Fruit fly (Drosophila melanogaster) whole organism, embryonic: ENCODE results near the gene gw.

Experiments used
- Atf6 ChIP-seq: fragments of 200-800 bp; sonication (Bioruptor generic); IDR thresholded peaks from 2 replicates; pipeline ENCODE4 v1.3.6; 2022; ENCODE audit warnings: missing biosample characterization, missing genetic modification characterization
- Bgb ChIP-seq: fragments of 200-800 bp; sonication (Bioruptor generic); IDR thresholded peaks from 2 replicates; pipeline ENCODE4 v1.3.6; 2022; ENCODE audit warnings: missing biosample characterization, missing genetic modification characterization; ENCODE audit not compliant: partially characterized antibody
- C15 ChIP-seq: fragments of 200-800 bp; sonication (Bioruptor generic); IDR thresholded peaks from 3 replicates; pipeline ENCODE4 v1.3.6; 2022; ENCODE audit warnings: missing biosample characterization, missing genetic modification characterization
- CG12219 ChIP-seq: fragments of 200-800 bp; sonication (Bioruptor generic); optimal IDR thresholded peaks from 3 replicates; lab custom pipeline; 2018; ENCODE audit warnings: missing biosample characterization, mild to moderate bottlenecking, missing genetic modification characterization
- CG13624 ChIP-seq: fragments of 200-800 bp; sonication (Bioruptor generic); optimal IDR thresholded peaks from 2 replicates; lab custom pipeline; 2016; ENCODE audit warnings: missing biosample characterization, missing genetic modification characterization
- CG1529 ChIP-seq: fragments of 200-800 bp; sonication (Bioruptor generic); optimal IDR thresholded peaks from 3 replicates; lab custom pipeline; 2018; ENCODE audit warnings: missing biosample characterization, missing genetic modification characterization
- CG16813 ChIP-seq: fragments of 200-800 bp; sonication (Bioruptor generic); IDR thresholded peaks from 3 replicates; pipeline ENCODE4 v1.3.6; 2022; ENCODE audit warnings: missing biosample characterization, missing genetic modification characterization; ENCODE audit not compliant: partially characterized antibody
- CG17359 ChIP-seq: fragments of 200-800 bp; sonication (Bioruptor generic); optimal IDR thresholded peaks from 3 replicates; lab custom pipeline; 2018; ENCODE audit warnings: missing biosample characterization, mild to moderate bottlenecking, missing genetic modification characterization, moderate library complexity
- CG17568 ChIP-seq: fragments of 200-800 bp; sonication (Bioruptor generic); optimal IDR thresholded peaks from 2 replicates; lab custom pipeline; 2018; ENCODE audit warnings: missing biosample characterization, mild to moderate bottlenecking, missing genetic modification characterization, moderate library complexity
- CG17829 ChIP-seq: fragments of 200-800 bp; optimal IDR thresholded peaks from 2 replicates; lab custom pipeline; 2019; ENCODE audit warnings: missing biosample characterization, mild to moderate bottlenecking, missing genetic modification characterization, moderate library complexity
- CG18262 ChIP-seq: fragments of 200-800 bp; optimal IDR thresholded peaks from 3 replicates; lab custom pipeline; 2019; ENCODE audit warnings: missing biosample characterization, mild to moderate bottlenecking, missing genetic modification characterization, moderate library complexity
- CG2202 ChIP-seq: fragments of 200-800 bp; sonication (Bioruptor generic); optimal IDR thresholded peaks from 2 replicates; lab custom pipeline; 2018; ENCODE audit warnings: missing biosample characterization, mild to moderate bottlenecking, missing genetic modification characterization
- CG30431 ChIP-seq: fragments of 200-800 bp; sonication (Bioruptor generic); optimal IDR thresholded peaks from 2 replicates; lab custom pipeline; 2017; ENCODE audit warnings: missing biosample characterization, missing genetic modification characterization
- CG4820 ChIP-seq: fragments of 200-800 bp; sonication (Bioruptor generic); optimal IDR thresholded peaks from 3 replicates; lab custom pipeline; 2016; ENCODE audit warnings: missing biosample characterization, missing genetic modification characterization
- CG6254 ChIP-seq: fragments of 200-800 bp; sonication (Bioruptor generic); optimal IDR thresholded peaks from 3 replicates; lab custom pipeline; 2017; ENCODE audit warnings: mild to moderate bottlenecking, missing biosample characterization, missing genetic modification reagents, missing genetic modification characterization
- CG7745 ChIP-seq: fragments of 200-800 bp; sonication (Bioruptor generic); optimal IDR thresholded peaks from 2 replicates; lab custom pipeline; 2018; ENCODE audit warnings: missing biosample characterization, mild to moderate bottlenecking, missing genetic modification characterization, moderate library complexity
- CG7786 ChIP-seq: fragments of 200-800 bp; sonication (Bioruptor generic); optimal IDR thresholded peaks from 2 replicates; lab custom pipeline; 2016; ENCODE audit warnings: missing biosample characterization, missing genetic modification characterization
- CG7987 ChIP-seq: fragments of 200-800 bp; sonication (Bioruptor generic); optimal IDR thresholded peaks from 2 replicates; lab custom pipeline; 2018; ENCODE audit warnings: missing biosample characterization, mild to moderate bottlenecking, missing genetic modification characterization, moderate library complexity
- CG9817 ChIP-seq: fragments of 200-800 bp; sonication (Bioruptor generic); optimal IDR thresholded peaks from 2 replicates; lab custom pipeline; 2018; ENCODE audit warnings: missing biosample characterization, mild to moderate bottlenecking, missing genetic modification characterization, moderate library complexity
- CG9876 ChIP-seq: fragments of 200-800 bp; sonication (Bioruptor generic); optimal IDR thresholded peaks from 2 replicates; lab custom pipeline; 2016; ENCODE audit warnings: missing biosample characterization, missing genetic modification characterization
- Deaf1 ChIP-seq: fragments of 200-800 bp; optimal IDR thresholded peaks from 3 replicates; lab custom pipeline; 2019; ENCODE audit warnings: missing biosample characterization, mild to moderate bottlenecking, missing genetic modification characterization, moderate library complexity
- Doc3 ChIP-seq: fragments of 200-800 bp; sonication (Bioruptor generic); IDR thresholded peaks from 3 replicates; pipeline ENCODE4 v1.3.6; 2022; ENCODE audit warnings: missing biosample characterization, missing genetic modification characterization; ENCODE audit not compliant: partially characterized antibody
- Ets97D ChIP-seq: fragments of 200-800 bp; sonication (Bioruptor generic); optimal IDR thresholded peaks from 3 replicates; lab custom pipeline; 2016; ENCODE audit warnings: missing biosample characterization, missing genetic modification characterization
- Hey ChIP-seq: fragments of 200-800 bp; sonication (Bioruptor generic); optimal IDR thresholded peaks from 3 replicates; lab custom pipeline; 2018; ENCODE audit warnings: missing biosample characterization, mild to moderate bottlenecking, missing genetic modification characterization
- Hmx ChIP-seq: fragments of 200-800 bp; sonication (Bioruptor generic); optimal IDR thresholded peaks from 2 replicates; lab custom pipeline; 2016; ENCODE audit warnings: missing biosample characterization, missing genetic modification characterization
- Jarid2 ChIP-seq: fragments of 200-800 bp; sonication (Bioruptor generic); optimal IDR thresholded peaks from 3 replicates; lab custom pipeline; 2017; ENCODE audit warnings: mild to moderate bottlenecking, missing biosample characterization, missing genetic modification reagents, missing genetic modification characterization
- NfI ChIP-seq: fragments of 200-800 bp; sonication (Bioruptor generic); optimal IDR thresholded peaks from 3 replicates; lab custom pipeline; 2018; ENCODE audit warnings: missing biosample characterization, mild to moderate bottlenecking, missing genetic modification characterization, moderate library complexity
- Ptx1 ChIP-seq: fragments of 200-800 bp; sonication (Bioruptor generic); IDR thresholded peaks from 2 replicates; pipeline ENCODE4 v1.3.6; 2022; ENCODE audit warnings: missing biosample characterization, missing genetic modification characterization
- Rx ChIP-seq: fragments of 200-800 bp; sonication (Bioruptor generic); IDR thresholded peaks from 2 replicates; pipeline ENCODE4 v1.3.6; 2022; ENCODE audit warnings: missing biosample characterization, missing genetic modification characterization
- Sox100B ChIP-seq: fragments of 200-800 bp; sonication (Bioruptor generic); optimal IDR thresholded peaks from 3 replicates; lab custom pipeline; 2018; ENCODE audit warnings: missing biosample characterization, mild to moderate bottlenecking, missing genetic modification characterization
- amos ChIP-seq: fragments of 200-800 bp; sonication (Bioruptor generic); IDR thresholded peaks from 2 replicates; pipeline ENCODE4 v1.3.6; 2022; ENCODE audit warnings: missing biosample characterization, missing genetic modification characterization; ENCODE audit not compliant: partially characterized antibody
- danr ChIP-seq: fragments of 200-800 bp; sonication (Bioruptor generic); IDR thresholded peaks from 2 replicates; pipeline ENCODE4 v1.3.6; 2022; ENCODE audit warnings: missing biosample characterization, missing genetic modification characterization
- exex ChIP-seq: fragments of 200-800 bp; sonication (Bioruptor generic); optimal IDR thresholded peaks from 4 replicates; lab custom pipeline; 2018; ENCODE audit warnings: missing biosample characterization, mild to moderate bottlenecking, missing genetic modification characterization, moderate library complexity
- fd96Cb ChIP-seq: fragments of 200-800 bp; sonication (Bioruptor generic); optimal IDR thresholded peaks from 2 replicates; lab custom pipeline; 2018; ENCODE audit warnings: missing biosample characterization, mild to moderate bottlenecking, missing genetic modification characterization, moderate library complexity
- gcm2 ChIP-seq: fragments of 200-800 bp; sonication (Bioruptor generic); optimal IDR thresholded peaks from 2 replicates; lab custom pipeline; 2016; ENCODE audit warnings: missing biosample characterization, missing genetic modification characterization
- hbn ChIP-seq: fragments of 200-800 bp; sonication (Bioruptor generic); IDR thresholded peaks from 2 replicates; pipeline ENCODE4 v1.3.6; 2022; ENCODE audit warnings: missing biosample characterization, missing genetic modification characterization; ENCODE audit not compliant: partially characterized antibody
- insv ChIP-seq, 2 experiments: fragments of 200-800 bp; sonication (Bioruptor generic); optimal IDR thresholded peaks; 3 replicates each; lab custom pipeline; 2016 to 2018; ENCODE audit warnings: missing biosample characterization in 2 of 2, missing genetic modification characterization in 2 of 2
- inv ChIP-seq: fragments of 200-800 bp; sonication (Bioruptor generic); IDR thresholded peaks from 2 replicates; pipeline ENCODE4 v1.3.6; 2022; ENCODE audit warnings: missing biosample characterization, missing genetic modification characterization; ENCODE audit not compliant: partially characterized antibody
- nerfin-2 ChIP-seq: fragments of 200-800 bp; sonication (Bioruptor generic); IDR thresholded peaks from 2 replicates; pipeline ENCODE4 v1.3.6; 2022; ENCODE audit warnings: missing biosample characterization, missing genetic modification characterization; ENCODE audit not compliant: partially characterized antibody
- pan ChIP-seq, 4 experiments: fragments of >200 bp in 3 of 4; fragments of 200-800 bp in 1 of 4; sonication (Bioruptor generic) in 1 of 4; optimal IDR thresholded peaks in 3 of 4; IDR thresholded peaks in 1 of 4; 2 replicates each; pipeline versions ENCODE4 v1.3.6 to Lab custom; 2017 to 2022; ENCODE audit warnings: missing biosample characterization in 2 of 4, missing genetic modification characterization in 2 of 4, mixed read lengths in 1 of 4
- pho ChIP-seq: fragments of 200-800 bp; sonication (Bioruptor generic); optimal IDR thresholded peaks from 2 replicates; lab custom pipeline; 2016; ENCODE audit warnings: missing biosample characterization, missing genetic modification characterization
- pnt ChIP-seq: fragments of 200-800 bp; sonication (Bioruptor generic); optimal IDR thresholded peaks from 3 replicates; lab custom pipeline; 2016; ENCODE audit warnings: missing biosample characterization, missing genetic modification characterization
- row ChIP-seq: fragments of 200-800 bp; sonication (Bioruptor generic); IDR thresholded peaks from 3 replicates; pipeline ENCODE4 v1.3.6; 2022; ENCODE audit warnings: missing biosample characterization, missing genetic modification characterization
- salm ChIP-seq: fragments of 200-800 bp; sonication (Bioruptor generic); optimal IDR thresholded peaks from 2 replicates; lab custom pipeline; 2018; ENCODE audit warnings: missing biosample characterization, mild to moderate bottlenecking, missing genetic modification characterization
- sim ChIP-seq: fragments of 200-800 bp; sonication (Bioruptor generic); IDR thresholded peaks from 2 replicates; pipeline ENCODE4 v1.3.6; 2022; ENCODE audit warnings: missing biosample characterization, missing genetic modification characterization
- so ChIP-seq: fragments of 200-800 bp; sonication (Bioruptor generic); IDR thresholded peaks from 3 replicates; pipeline ENCODE4 v1.3.6; 2022; ENCODE audit warnings: missing biosample characterization, missing genetic modification characterization
- twi ChIP-seq: fragments of 200-800 bp; optimal IDR thresholded peaks from 2 replicates; lab custom pipeline; 2019; ENCODE audit warnings: missing biosample characterization, mild to moderate bottlenecking, missing genetic modification characterization, moderate library complexity
- vnd ChIP-seq: fragments of 200-800 bp; sonication (Bioruptor generic); IDR thresholded peaks from 3 replicates; pipeline ENCODE4 v1.3.6; 2022; ENCODE audit warnings: missing biosample characterization, missing genetic modification characterization; ENCODE audit not compliant: partially characterized antibody
- wor ChIP-seq: fragments of 200-800 bp; sonication (Bioruptor generic); IDR thresholded peaks from 2 replicates; pipeline ENCODE4 v1.3.6; 2022; ENCODE audit warnings: missing biosample characterization, missing genetic modification characterization

gw gene

dm6 chr4:670905-671419 lies 10.6 kb upstream of the gw start, which contains the start of gene CG11360 (continued):
- TF ChIP-seq CG18262 (tag; lab: Kevin White, UChicago) = no peak
- no peak for TF ChIP-seq wor
- TF ChIP-seq CG6254 = no peak
- TF ChIP-seq sim (GFP tag; lab: Robert Waterston, UW) = no peak
- TF ChIP-seq nerfin-2 (GFP tag; lab: Robert Waterston, UW) = no peak
- no peak for TF ChIP-seq Sox100B (GFP tag; lab: Kevin White, UChicago)
- TF ChIP-seq inv (GFP tag; lab: Robert Waterston, UW) = peak; percentile 43; the same call in 1 of the 2 replicates
- no peak for TF ChIP-seq CG7987
- TF ChIP-seq so = no peak
- TF ChIP-seq NfI = no peak
- no peak for TF ChIP-seq CG17829 (tag; lab: Kevin White, UChicago)
- TF ChIP-seq insv (GFP tag; optimal IDR thresholded peaks at IDR 0.05; lab: Kevin White, UChicago) = no peak
- TF ChIP-seq hbn (GFP tag; lab: Robert Waterston, UW) = no peak
- TF ChIP-seq pho (GFP tag; lab: Kevin White, UChicago) = no peak
- peak; percentile 60 for TF ChIP-seq Bgb
- no peak for TF ChIP-seq Atf6 (GFP tag; lab: Robert Waterston, UW)
- TF ChIP-seq CG7786 (GFP tag; lab: Kevin White, UChicago) = no peak
- no peak for TF ChIP-seq pnt (GFP tag; lab: Kevin White, UChicago)
- TF ChIP-seq C15 (GFP tag; lab: Robert Waterston, UW) = no peak
- TF ChIP-seq row (GFP tag; lab: Robert Waterston, UW) = peak; percentile 83
- no peak for TF ChIP-seq gcm2
- no peak for TF ChIP-seq CG13624 (GFP tag; lab: Kevin White, UChicago)
- no peak for TF ChIP-seq Rx (GFP tag; lab: Robert Waterston, UW)
- no peak for TF ChIP-seq Ptx1 (GFP tag; lab: Robert Waterston, UW)
- TF ChIP-seq twi (tag; lab: Kevin White, UChicago) = no peak
- TF ChIP-seq fd96Cb = no peak
- TF ChIP-seq CG17568 (GFP tag; lab: Kevin White, UChicago) = no peak
- no peak for TF ChIP-seq Doc3 (GFP tag; lab: Robert Waterston, UW)
- peak; percentile 25 for TF ChIP-seq Ets97D
- TF ChIP-seq pan (optimal IDR thresholded peaks at IDR 0.05; lab: Kevin White, UChicago) = no peak
- TF ChIP-seq pan (GFP tag; optimal IDR thresholded peaks at IDR 0.05 in 1 of 2, IDR thresholded peaks at IDR 0.05 in 1 of 2) = no peak
- TF ChIP-seq CG17359 (tag; lab: Kevin White, UChicago) = no peak
- TF ChIP-seq CG2202 (tag; lab: Kevin White, UChicago) = no peak
- no peak for TF ChIP-seq Jarid2 (GFP tag; lab: Kevin White, UChicago)
- TF ChIP-seq CG9876 (GFP tag; lab: Kevin White, UChicago) = no peak
- no peak for TF ChIP-seq Hmx (GFP tag; lab: Kevin White, UChicago)
- no peak for TF ChIP-seq CG30431 (GFP tag; lab: Kevin White, UChicago)
- TF ChIP-seq exex (tag; lab: Kevin White, UChicago) = no peak
- TF ChIP-seq salm (tag; lab: Kevin White, UChicago) = no peak
- peak; percentile 45; the same call in 1 of the 3 replicates for TF ChIP-seq vnd
- no peak for TF ChIP-seq CG4820 (GFP tag; lab: Kevin White, UChicago)
- peak; percentile 58; the same call in 2 of the 3 replicates for TF ChIP-seq CG16813
- TF ChIP-seq Hey (tag; lab: Kevin White, UChicago) = no peak
- TF ChIP-seq CG9817 (tag; lab: Kevin White, UChicago) = no peak
- TF ChIP-seq danr (GFP tag; lab: Robert Waterston, UW) = no peak
- TF ChIP-seq CG7745 (tag; lab: Kevin White, UChicago) = no peak
- TF ChIP-seq amos (GFP tag; lab: Robert Waterston, UW) = no peak; the same call in 1 of the 2 replicates
- no peak for TF ChIP-seq CG1529 (GFP tag; lab: Kevin White, UChicago)
- no peak for TF ChIP-seq CG12219 (GFP tag; lab: Kevin White, UChicago)
- no peak for TF ChIP-seq Deaf1 (tag; lab: Kevin White, UChicago)
